Worm (Caenorhabditis elegans) whole organism, L3 larva: ENCODE data around the gene D2096.5.

Experiments used
- R02D3.7 ChIP-seq: fragments of 150-350 bp; optimal IDR thresholded peaks from 2 replicates; lab custom pipeline; 2014; ENCODE audit warnings: missing biosample characterization, missing genetic modification characterization
- ZK546.5 ChIP-seq: sonication (generic microtip); optimal IDR thresholded peaks from 2 replicates; lab custom pipeline; 2017; ENCODE audit warnings: missing biosample characterization, missing genetic modification characterization
- aly-2 ChIP-seq: fragments of 150-350 bp; optimal IDR thresholded peaks from 2 replicates; lab custom pipeline; 2014; ENCODE audit warnings: missing biosample characterization, missing genetic modification characterization
- ama-1 ChIP-seq: fragments of 150-350 bp; optimal IDR thresholded peaks from 2 replicates; lab custom pipeline; 2018
- ceh-16 ChIP-seq: sonication (generic microtip); optimal IDR thresholded peaks from 2 replicates; lab custom pipeline; 2017; ENCODE audit warnings: missing biosample characterization, missing genetic modification characterization
- ceh-28 ChIP-seq: fragments of 150-350 bp; optimal IDR thresholded peaks from 2 replicates; lab custom pipeline; 2014; ENCODE audit warnings: missing biosample characterization, missing genetic modification reagents, missing genetic modification characterization
- ceh-82 ChIP-seq: fragments of 150-350 bp; optimal IDR thresholded peaks from 2 replicates; lab custom pipeline; 2014; ENCODE audit warnings: missing biosample characterization, missing genetic modification characterization
- egl-27 ChIP-seq: sonication (generic microtip); optimal IDR thresholded peaks from 4 replicates; lab custom pipeline; 2017; ENCODE audit warnings: missing biosample characterization, missing genetic modification reagents, missing genetic modification characterization
- egl-5 ChIP-seq: fragments of 150-350 bp; optimal IDR thresholded peaks from 2 replicates; lab custom pipeline; 2017; ENCODE audit warnings: missing biosample characterization, missing genetic modification reagents, missing genetic modification characterization, inconsistent platforms
- elt-1 ChIP-seq: fragments of 150-350 bp; optimal IDR thresholded peaks from 2 replicates; lab custom pipeline; 2014; ENCODE audit warnings: missing biosample characterization, missing genetic modification characterization
- elt-2 ChIP-seq: sonication (generic microtip); optimal IDR thresholded peaks from 2 replicates; lab custom pipeline; 2016; ENCODE audit warnings: missing genetic modification reagents, mild to moderate bottlenecking, missing genetic modification characterization, missing compliant biosample characterization
- elt-3 ChIP-seq, 3 experiments: fragments of 150-350 bp in 1 of 3; sonication (generic microtip) in 2 of 3; optimal IDR thresholded peaks; 2 replicates in 2 of 3; 4 replicates in 1 of 3; lab custom pipeline; 2014 to 2017; ENCODE audit warnings: missing biosample characterization in 3 of 3, missing genetic modification characterization in 3 of 3
- eor-1 ChIP-seq, 2 experiments: fragments of 150-350 bp; optimal IDR thresholded peaks; 2 replicates each; lab custom pipeline; 2014 to 2018; ENCODE audit warnings: missing biosample characterization in 2 of 2, missing genetic modification characterization in 2 of 2
- fkh-10 ChIP-seq: sonication (generic microtip); optimal IDR thresholded peaks from 2 replicates; lab custom pipeline; 2017; ENCODE audit warnings: missing biosample characterization, missing genetic modification reagents, missing genetic modification characterization
- fkh-2 ChIP-seq: fragments of 150-350 bp; optimal IDR thresholded peaks from 2 replicates; lab custom pipeline; 2014; ENCODE audit warnings: missing biosample characterization, missing genetic modification reagents, missing genetic modification characterization
- fos-1 ChIP-seq: fragments of 150-350 bp; optimal IDR thresholded peaks from 2 replicates; lab custom pipeline; 2014; ENCODE audit warnings: missing biosample characterization, missing genetic modification characterization
- jun-1 ChIP-seq: fragments of 150-350 bp; optimal IDR thresholded peaks from 2 replicates; lab custom pipeline; 2014; ENCODE audit warnings: missing biosample characterization, missing genetic modification reagents, missing genetic modification characterization
- lin-15B ChIP-seq: fragments of 150-350 bp; optimal IDR thresholded peaks from 2 replicates; lab custom pipeline; 2014; ENCODE audit warnings: missing biosample characterization, missing genetic modification characterization
- lin-39 ChIP-seq: fragments of 150-350 bp; optimal IDR thresholded peaks from 2 replicates; lab custom pipeline; 2018; ENCODE audit warnings: missing biosample characterization, missing genetic modification reagents, missing genetic modification characterization
- lsy-12 ChIP-seq: sonication (generic microtip); optimal IDR thresholded peaks from 2 replicates; lab custom pipeline; 2016; ENCODE audit warnings: mild to moderate bottlenecking, missing genetic modification characterization, missing compliant biosample characterization
- mdl-1 ChIP-seq: fragments of 150-350 bp; optimal IDR thresholded peaks from 2 replicates; lab custom pipeline; 2014; ENCODE audit warnings: missing biosample characterization, missing genetic modification characterization
- nfya-1 ChIP-seq: sonication (generic microtip); optimal IDR thresholded peaks from 2 replicates; lab custom pipeline; 2017; ENCODE audit warnings: missing genetic modification characterization, mild to moderate bottlenecking, missing compliant biosample characterization, antibody characterized with exemption, moderate library complexity; ENCODE audit not compliant: insufficient read depth
- nhr-11 ChIP-seq: fragments of 150-350 bp; optimal IDR thresholded peaks from 2 replicates; lab custom pipeline; 2014; ENCODE audit warnings: missing biosample characterization, missing genetic modification characterization
- nhr-12 ChIP-seq: fragments of 150-350 bp; optimal IDR thresholded peaks from 2 replicates; lab custom pipeline; 2014; ENCODE audit warnings: missing biosample characterization, missing genetic modification characterization
- nhr-23 ChIP-seq: fragments of 150-350 bp; optimal IDR thresholded peaks from 2 replicates; lab custom pipeline; 2014; ENCODE audit warnings: missing biosample characterization, missing genetic modification reagents, missing genetic modification characterization
- nhr-237 ChIP-seq: fragments of 150-350 bp; optimal IDR thresholded peaks from 2 replicates; lab custom pipeline; 2014; ENCODE audit warnings: missing biosample characterization, missing genetic modification characterization
- nhr-25 ChIP-seq: sonication (generic microtip); optimal IDR thresholded peaks from 2 replicates; lab custom pipeline; 2017; ENCODE audit warnings: missing biosample characterization, missing genetic modification characterization
- nhr-28 ChIP-seq: fragments of 150-350 bp; optimal IDR thresholded peaks from 2 replicates; lab custom pipeline; 2014; ENCODE audit warnings: missing biosample characterization, missing genetic modification characterization
- nhr-43 ChIP-seq: sonication (generic microtip); optimal IDR thresholded peaks from 2 replicates; lab custom pipeline; 2016; ENCODE audit warnings: mild to moderate bottlenecking, missing genetic modification characterization, missing compliant biosample characterization; ENCODE audit not compliant: poor library complexity, severe bottlenecking
- nhr-77 ChIP-seq: fragments of 150-350 bp; optimal IDR thresholded peaks from 2 replicates; lab custom pipeline; 2014; ENCODE audit warnings: missing biosample characterization, missing genetic modification characterization
- pha-4 ChIP-seq: fragments of 150-350 bp; optimal IDR thresholded peaks from 2 replicates; lab custom pipeline; 2014; ENCODE audit warnings: missing biosample characterization, missing genetic modification reagents, missing genetic modification characterization
- pqm-1 ChIP-seq: fragments of 150-350 bp; optimal IDR thresholded peaks from 2 replicates; lab custom pipeline; 2017; ENCODE audit warnings: missing biosample characterization, missing genetic modification characterization, inconsistent platforms
- skn-1 ChIP-seq: fragments of 150-350 bp; optimal IDR thresholded peaks from 2 replicates; lab custom pipeline; 2014; ENCODE audit warnings: missing biosample characterization, missing genetic modification characterization
- snpc-4 ChIP-seq: fragments of 150-350 bp; optimal IDR thresholded peaks from 2 replicates; lab custom pipeline; 2014; ENCODE audit warnings: missing biosample characterization, missing genetic modification characterization
- tbx-2 ChIP-seq: sonication (generic microtip); optimal IDR thresholded peaks from 2 replicates; lab custom pipeline; 2016; ENCODE audit warnings: mild to moderate bottlenecking, missing genetic modification characterization, missing compliant biosample characterization
- unc-39 ChIP-seq: sonication (generic microtip); optimal IDR thresholded peaks from 4 replicates; lab custom pipeline; 2017; ENCODE audit warnings: missing biosample characterization, missing genetic modification characterization
- unc-62 ChIP-seq: fragments of 150-350 bp; sonication (generic microtip); optimal IDR thresholded peaks from 4 replicates; lab custom pipeline; 2014; ENCODE audit warnings: missing biosample characterization, missing genetic modification reagents, missing genetic modification characterization
- ztf-11 ChIP-seq: fragments of 150-350 bp; optimal IDR thresholded peaks from 2 replicates; lab custom pipeline; 2014; ENCODE audit warnings: missing biosample characterization, missing genetic modification characterization
- ztf-4 ChIP-seq: fragments of 150-350 bp; optimal IDR thresholded peaks from 2 replicates; lab custom pipeline; 2014; ENCODE audit warnings: missing biosample characterization, missing genetic modification characterization

The D2096.5 gene

ce11 chrIV:8377501-8377900 is 17.9 kb upstream of the D2096.5 start, which contains the start of gene D2096.7:
Gene D2096.7, minus strand, starts transcription at chrIV:8377630.
- TF ChIP-seq ama-1 (peak; percentile 77), ztf-4 (tag; lab: Kevin White, UChicago) (peak; percentile 47), nhr-43 (tag; lab: Kevin White, UChicago) (peak; percentile 31), lsy-12 (tag; lab: Kevin White, UChicago) (peak; percentile 6), lin-15B (tag; lab: Kevin White, UChicago) (no peak), elt-2 (peak; percentile 2), ceh-28 (no peak), nhr-12 (no peak)

ce11 chrIV:8376923-8377322 is 17.4 kb upstream of the D2096.5 start:
- TF ChIP-seq pha-4 (tag; lab: Kevin White, UChicago), result peak; percentile 55
- no peak for TF ChIP-seq elt-1
- TF ChIP-seq nfya-1 (tag; lab: Kevin White, UChicago), result peak; percentile 44

ce11 chrIV:8375381-8375780 is 15.8 kb upstream of the D2096.5 start:
- TF ChIP-seq lin-39 (tag; lab: Kevin White, UChicago) (peak; percentile 90), egl-27 (tag; lab: Kevin White, UChicago) (peak; percentile 7), eor-1 (tag; optimal IDR thresholded peaks at IDR 0.05; lab: Kevin White, UChicago) (no peak), pqm-1 (peak; percentile 72), nhr-237 (tag; lab: Kevin White, UChicago) (no peak), jun-1 (tag; lab: Kevin White, UChicago) (peak; percentile 55), ama-1 (peak; percentile 84), nhr-77 (tag; lab: Kevin White, UChicago) (no peak), ceh-28 (no peak), ceh-82 (tag; lab: Kevin White, UChicago) (peak; percentile 18), nfya-1 (tag; lab: Kevin White, UChicago) (peak; percentile 80), aly-2 (tag; lab: Kevin White, UChicago) (no peak), mdl-1 (tag; lab: Kevin White, UChicago) (no peak), skn-1 (peak; percentile 57), lsy-12 (tag; lab: Kevin White, UChicago) (peak; percentile 79), R02D3.7 (tag; lab: Kevin White, UChicago) (peak; percentile 79), fos-1 (tag; lab: Kevin White, UChicago) (no peak), lin-15B (tag; lab: Kevin White, UChicago) (peak; percentile 59), pha-4 (tag; lab: Kevin White, UChicago) (peak; percentile 88), nhr-11 (no peak), egl-5 (peak; percentile 71), nhr-25 (tag; lab: Kevin White, UChicago) (peak; percentile 59), ceh-16 (tag; lab: Kevin White, UChicago) (no peak), snpc-4 (tag; lab: Kevin White, UChicago) (peak; percentile 63), ztf-4 (tag; lab: Kevin White, UChicago) (peak; percentile 30), nhr-23 (tag; lab: Kevin White, UChicago) (peak; percentile 56), nhr-43 (tag; lab: Kevin White, UChicago) (peak; percentile 81), unc-62 (GFP tag; lab: Kevin White, UChicago) (no peak), ztf-11 (tag; lab: Kevin White, UChicago) (no peak), elt-2 (peak; percentile 66), tbx-2 (tag; lab: Kevin White, UChicago) (peak; percentile 59)

DNA sequence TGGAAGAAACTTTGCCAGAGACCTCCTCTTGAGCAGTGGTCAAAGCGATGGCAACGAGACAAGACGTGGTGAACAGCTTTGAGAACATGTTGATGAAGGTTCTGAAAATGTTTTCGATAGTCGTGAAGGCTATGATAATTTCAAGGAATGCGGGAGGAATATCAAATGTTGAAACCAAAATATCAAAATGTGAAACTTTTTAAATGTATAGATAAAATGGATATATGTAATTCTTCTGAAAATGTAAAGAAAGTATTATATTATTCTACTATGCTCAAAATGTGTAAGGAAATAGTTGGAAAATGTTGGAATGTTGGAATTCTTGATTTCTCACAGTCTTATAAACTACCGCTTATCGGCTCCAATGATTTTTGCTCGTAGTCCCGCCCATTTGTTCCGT is 9.6 kb upstream of the D2096.5 start, which contains the start of gene D2096.6:
TSS of gene D2096.6 (minus strand) at position 101 of the 400 bp plus-strand sequence.
- TF ChIP-seq unc-39 (tag; lab: Kevin White, UChicago) (no peak), eor-1 (tag; optimal IDR thresholded peaks at IDR 0.05; lab: Kevin White, UChicago) (no peak), fkh-10 (GFP tag; lab: Kevin White, UChicago) (no peak), ceh-16 (tag; lab: Kevin White, UChicago) (no peak), elt-3 (tag; optimal IDR thresholded peaks at IDR 0.05; lab: Kevin White, UChicago) (no peak), R02D3.7 (tag; lab: Kevin White, UChicago) (no peak), nhr-28 (tag; lab: Kevin White, UChicago) (no peak), elt-1 (no peak), ZK546.5 (tag; lab: Kevin White, UChicago) (no peak), fkh-2 (no peak)
